Worm (Caenorhabditis elegans) whole organism, L3 larva: ENCODE measurements around the gene gtf-2F2.

Experiments
- R02D3.7 ChIP-seq: fragments of 150-350 bp; optimal IDR thresholded peaks from 2 replicates; lab custom pipeline; 2014; ENCODE audit warnings: missing biosample characterization, missing genetic modification characterization
- ZK546.5 ChIP-seq: sonication (generic microtip); optimal IDR thresholded peaks from 2 replicates; lab custom pipeline; 2017; ENCODE audit warnings: missing biosample characterization, missing genetic modification characterization
- aly-2 ChIP-seq: fragments of 150-350 bp; optimal IDR thresholded peaks from 2 replicates; lab custom pipeline; 2014; ENCODE audit warnings: missing biosample characterization, missing genetic modification characterization
- ama-1 ChIP-seq: fragments of 150-350 bp; optimal IDR thresholded peaks from 2 replicates; lab custom pipeline; 2018
- ceh-16 ChIP-seq: sonication (generic microtip); optimal IDR thresholded peaks from 2 replicates; lab custom pipeline; 2017; ENCODE audit warnings: missing biosample characterization, missing genetic modification characterization
- ceh-28 ChIP-seq: fragments of 150-350 bp; optimal IDR thresholded peaks from 2 replicates; lab custom pipeline; 2014; ENCODE audit warnings: missing biosample characterization, missing genetic modification reagents, missing genetic modification characterization
- ceh-82 ChIP-seq: fragments of 150-350 bp; optimal IDR thresholded peaks from 2 replicates; lab custom pipeline; 2014; ENCODE audit warnings: missing biosample characterization, missing genetic modification characterization
- ceh-9 ChIP-seq: sonication (generic microtip); optimal IDR thresholded peaks from 2 replicates; lab custom pipeline; 2018; ENCODE audit warnings: missing biosample characterization, missing genetic modification characterization
- daf-12 ChIP-seq: fragments of 150-350 bp; optimal IDR thresholded peaks from 2 replicates; lab custom pipeline; 2014; ENCODE audit warnings: missing biosample characterization, missing genetic modification reagents, missing genetic modification characterization
- egl-27 ChIP-seq: sonication (generic microtip); optimal IDR thresholded peaks from 4 replicates; lab custom pipeline; 2017; ENCODE audit warnings: missing biosample characterization, missing genetic modification reagents, missing genetic modification characterization
- egl-5 ChIP-seq: fragments of 150-350 bp; optimal IDR thresholded peaks from 2 replicates; lab custom pipeline; 2017; ENCODE audit warnings: missing biosample characterization, missing genetic modification reagents, missing genetic modification characterization, inconsistent platforms
- elt-1 ChIP-seq: fragments of 150-350 bp; optimal IDR thresholded peaks from 2 replicates; lab custom pipeline; 2014; ENCODE audit warnings: missing biosample characterization, missing genetic modification characterization
- elt-2 ChIP-seq: sonication (generic microtip); optimal IDR thresholded peaks from 2 replicates; lab custom pipeline; 2016; ENCODE audit warnings: missing genetic modification reagents, mild to moderate bottlenecking, missing genetic modification characterization, missing compliant biosample characterization
- elt-3 ChIP-seq, 3 experiments: fragments of 150-350 bp in 1 of 3; sonication (generic microtip) in 2 of 3; optimal IDR thresholded peaks; 2 replicates in 2 of 3; 4 replicates in 1 of 3; lab custom pipeline; 2014 to 2017; ENCODE audit warnings: missing biosample characterization in 3 of 3, missing genetic modification characterization in 3 of 3
- eor-1 ChIP-seq, 2 experiments: fragments of 150-350 bp; optimal IDR thresholded peaks; 2 replicates each; lab custom pipeline; 2014 to 2018; ENCODE audit warnings: missing biosample characterization in 2 of 2, missing genetic modification characterization in 2 of 2
- fkh-10 ChIP-seq: sonication (generic microtip); optimal IDR thresholded peaks from 2 replicates; lab custom pipeline; 2017; ENCODE audit warnings: missing biosample characterization, missing genetic modification reagents, missing genetic modification characterization
- fkh-2 ChIP-seq: fragments of 150-350 bp; optimal IDR thresholded peaks from 2 replicates; lab custom pipeline; 2014; ENCODE audit warnings: missing biosample characterization, missing genetic modification reagents, missing genetic modification characterization
- fos-1 ChIP-seq: fragments of 150-350 bp; optimal IDR thresholded peaks from 2 replicates; lab custom pipeline; 2014; ENCODE audit warnings: missing biosample characterization, missing genetic modification characterization
- hmg-11 ChIP-seq: sonication (generic microtip); optimal IDR thresholded peaks from 2 replicates; lab custom pipeline; 2016; ENCODE audit warnings: missing genetic modification characterization, missing compliant biosample characterization
- jun-1 ChIP-seq: fragments of 150-350 bp; optimal IDR thresholded peaks from 2 replicates; lab custom pipeline; 2014; ENCODE audit warnings: missing biosample characterization, missing genetic modification reagents, missing genetic modification characterization
- lin-15B ChIP-seq: fragments of 150-350 bp; optimal IDR thresholded peaks from 2 replicates; lab custom pipeline; 2014; ENCODE audit warnings: missing biosample characterization, missing genetic modification characterization
- lin-39 ChIP-seq: fragments of 150-350 bp; optimal IDR thresholded peaks from 2 replicates; lab custom pipeline; 2018; ENCODE audit warnings: missing biosample characterization, missing genetic modification reagents, missing genetic modification characterization
- lsy-12 ChIP-seq: sonication (generic microtip); optimal IDR thresholded peaks from 2 replicates; lab custom pipeline; 2016; ENCODE audit warnings: mild to moderate bottlenecking, missing genetic modification characterization, missing compliant biosample characterization
- mdl-1 ChIP-seq: fragments of 150-350 bp; optimal IDR thresholded peaks from 2 replicates; lab custom pipeline; 2014; ENCODE audit warnings: missing biosample characterization, missing genetic modification characterization
- mml-1 ChIP-seq: fragments of 150-350 bp; sonication (generic microtip); optimal IDR thresholded peaks from 3 replicates; lab custom pipeline; 2014; ENCODE audit warnings: missing biosample characterization, missing genetic modification characterization
- nfya-1 ChIP-seq: sonication (generic microtip); optimal IDR thresholded peaks from 2 replicates; lab custom pipeline; 2017; ENCODE audit warnings: missing genetic modification characterization, mild to moderate bottlenecking, missing compliant biosample characterization, antibody characterized with exemption, moderate library complexity; ENCODE audit not compliant: insufficient read depth
- nhr-11 ChIP-seq: fragments of 150-350 bp; optimal IDR thresholded peaks from 2 replicates; lab custom pipeline; 2014; ENCODE audit warnings: missing biosample characterization, missing genetic modification characterization
- nhr-12 ChIP-seq: fragments of 150-350 bp; optimal IDR thresholded peaks from 2 replicates; lab custom pipeline; 2014; ENCODE audit warnings: missing biosample characterization, missing genetic modification characterization
- nhr-23 ChIP-seq: fragments of 150-350 bp; optimal IDR thresholded peaks from 2 replicates; lab custom pipeline; 2014; ENCODE audit warnings: missing biosample characterization, missing genetic modification reagents, missing genetic modification characterization
- nhr-237 ChIP-seq: fragments of 150-350 bp; optimal IDR thresholded peaks from 2 replicates; lab custom pipeline; 2014; ENCODE audit warnings: missing biosample characterization, missing genetic modification characterization
- nhr-25 ChIP-seq: sonication (generic microtip); optimal IDR thresholded peaks from 2 replicates; lab custom pipeline; 2017; ENCODE audit warnings: missing biosample characterization, missing genetic modification characterization
- nhr-28 ChIP-seq: fragments of 150-350 bp; optimal IDR thresholded peaks from 2 replicates; lab custom pipeline; 2014; ENCODE audit warnings: missing biosample characterization, missing genetic modification characterization
- nhr-43 ChIP-seq: sonication (generic microtip); optimal IDR thresholded peaks from 2 replicates; lab custom pipeline; 2016; ENCODE audit warnings: mild to moderate bottlenecking, missing genetic modification characterization, missing compliant biosample characterization; ENCODE audit not compliant: poor library complexity, severe bottlenecking
- nhr-67 ChIP-seq: fragments of 150-350 bp; optimal IDR thresholded peaks from 2 replicates; lab custom pipeline; 2014; ENCODE audit warnings: missing biosample characterization, missing genetic modification characterization
- nhr-76 ChIP-seq: fragments of 150-350 bp; sonication (generic microtip); optimal IDR thresholded peaks from 5 replicates; lab custom pipeline; 2014; ENCODE audit warnings: missing biosample characterization, missing genetic modification characterization
- nhr-77 ChIP-seq: fragments of 150-350 bp; optimal IDR thresholded peaks from 2 replicates; lab custom pipeline; 2014; ENCODE audit warnings: missing biosample characterization, missing genetic modification characterization
- pha-4 ChIP-seq: fragments of 150-350 bp; optimal IDR thresholded peaks from 2 replicates; lab custom pipeline; 2014; ENCODE audit warnings: missing biosample characterization, missing genetic modification reagents, missing genetic modification characterization
- pqm-1 ChIP-seq: fragments of 150-350 bp; optimal IDR thresholded peaks from 2 replicates; lab custom pipeline; 2017; ENCODE audit warnings: missing biosample characterization, missing genetic modification characterization, inconsistent platforms
- sea-2 ChIP-seq: fragments of 150-350 bp; sonication (generic microtip); optimal IDR thresholded peaks from 4 replicates; lab custom pipeline; 2014; ENCODE audit warnings: missing biosample characterization, missing genetic modification reagents, missing genetic modification characterization
- skn-1 ChIP-seq: fragments of 150-350 bp; optimal IDR thresholded peaks from 2 replicates; lab custom pipeline; 2014; ENCODE audit warnings: missing biosample characterization, missing genetic modification characterization
- snpc-4 ChIP-seq: fragments of 150-350 bp; optimal IDR thresholded peaks from 2 replicates; lab custom pipeline; 2014; ENCODE audit warnings: missing biosample characterization, missing genetic modification characterization
- tbx-2 ChIP-seq: sonication (generic microtip); optimal IDR thresholded peaks from 2 replicates; lab custom pipeline; 2016; ENCODE audit warnings: mild to moderate bottlenecking, missing genetic modification characterization, missing compliant biosample characterization
- unc-39 ChIP-seq: sonication (generic microtip); optimal IDR thresholded peaks from 4 replicates; lab custom pipeline; 2017; ENCODE audit warnings: missing biosample characterization, missing genetic modification characterization
- unc-62 ChIP-seq: fragments of 150-350 bp; sonication (generic microtip); optimal IDR thresholded peaks from 4 replicates; lab custom pipeline; 2014; ENCODE audit warnings: missing biosample characterization, missing genetic modification reagents, missing genetic modification characterization
- zag-1 ChIP-seq: fragments of 150-350 bp; optimal IDR thresholded peaks from 2 replicates; lab custom pipeline; 2014; ENCODE audit warnings: missing biosample characterization, missing genetic modification characterization
- ztf-11 ChIP-seq: fragments of 150-350 bp; optimal IDR thresholded peaks from 2 replicates; lab custom pipeline; 2014; ENCODE audit warnings: missing biosample characterization, missing genetic modification characterization
- ztf-4 ChIP-seq: fragments of 150-350 bp; optimal IDR thresholded peaks from 2 replicates; lab custom pipeline; 2014; ENCODE audit warnings: missing biosample characterization, missing genetic modification characterization

Gene gtf-2F2

ce11 chrV:18978301-18978700 lies 15.4 kb upstream of the gtf-2F2 start:
- TF ChIP-seq pha-4 (peak; percentile 35), sea-2 (GFP tag; lab: Kevin White, UChicago) (no peak), ztf-11 (tag; lab: Kevin White, UChicago) (no peak), elt-2 (tag; lab: Kevin White, UChicago) (peak; percentile 75), pqm-1 (tag; lab: Kevin White, UChicago) (peak; percentile 24), elt-3 (tag; optimal IDR thresholded peaks at IDR 0.05; lab: Kevin White, UChicago) (no peak)

- no peak for TF ChIP-seq ztf-11 (tag; lab: Kevin White, UChicago)
- TF ChIP-seq tbx-2 (tag; lab: Kevin White, UChicago) = no peak
- TF ChIP-seq lsy-12 (tag; lab: Kevin White, UChicago) = peak; percentile 69
- no peak for TF ChIP-seq ama-1 (lab: Kevin White, UChicago)
- no peak for TF ChIP-seq ceh-9 (tag; lab: Kevin White, UChicago)
- no peak for TF ChIP-seq nhr-76 (tag; lab: Kevin White, UChicago)
- no peak for TF ChIP-seq fos-1 (tag; lab: Kevin White, UChicago)
- TF ChIP-seq nhr-77 = no peak
- TF ChIP-seq jun-1 (tag; lab: Kevin White, UChicago) = no peak
- TF ChIP-seq lin-15B = peak; percentile 58
- no peak for TF ChIP-seq mml-1 (tag; lab: Kevin White, UChicago)
- TF ChIP-seq fkh-10 = no peak
- TF ChIP-seq R02D3.7 (tag; lab: Kevin White, UChicago) = no peak
- TF ChIP-seq zag-1 (tag; lab: Kevin White, UChicago) = no peak
- peak in 1 of 2 experiments; percentile 43 for TF ChIP-seq eor-1 (tag; optimal IDR thresholded peaks at IDR 0.05; lab: Kevin White, UChicago)
- TF ChIP-seq nhr-43 (tag; lab: Kevin White, UChicago) = peak; percentile 74
- TF ChIP-seq unc-39 (tag; lab: Kevin White, UChicago) = no peak
- peak; percentile 63 for TF ChIP-seq nfya-1 (tag; lab: Kevin White, UChicago)
- no peak for TF ChIP-seq daf-12 (tag; lab: Kevin White, UChicago)
- no peak for TF ChIP-seq nhr-12
- peak; percentile 20 for TF ChIP-seq hmg-11
- TF ChIP-seq nhr-67 (tag; lab: Kevin White, UChicago) = no peak
- TF ChIP-seq pha-4 = peak; percentile 72
- TF ChIP-seq nhr-28 (tag; lab: Kevin White, UChicago) = no peak
- no peak for TF ChIP-seq elt-1
- TF ChIP-seq nhr-23 (tag; lab: Kevin White, UChicago) = peak; percentile 76
- TF ChIP-seq skn-1 = no peak
- TF ChIP-seq fkh-2 (tag; lab: Kevin White, UChicago) = no peak
- no peak for TF ChIP-seq nhr-25 (tag; lab: Kevin White, UChicago)
- peak; percentile 11 for TF ChIP-seq elt-2 (tag; lab: Kevin White, UChicago)
- TF ChIP-seq snpc-4 = peak; percentile 31
- TF ChIP-seq aly-2 (tag; lab: Kevin White, UChicago) = no peak
- TF ChIP-seq ceh-16 (tag; lab: Kevin White, UChicago) = no peak
- no peak for TF ChIP-seq pqm-1 (tag; lab: Kevin White, UChicago)
- no peak for TF ChIP-seq ceh-82 (tag; lab: Kevin White, UChicago)
- TF ChIP-seq nhr-237 (tag; lab: Kevin White, UChicago) = no peak
- no peak for TF ChIP-seq ZK546.5
- TF ChIP-seq egl-5 (tag; lab: Kevin White, UChicago) = no peak
- no peak for TF ChIP-seq mdl-1 (tag; lab: Kevin White, UChicago)
- no peak for TF ChIP-seq egl-27 (tag; lab: Kevin White, UChicago)
- TF ChIP-seq unc-62 (GFP tag; lab: Kevin White, UChicago) = no peak
- TF ChIP-seq elt-3 (tag; optimal IDR thresholded peaks at IDR 0.05; lab: Kevin White, UChicago) = no peak
- TF ChIP-seq sea-2 (GFP tag; lab: Kevin White, UChicago) = no peak
- peak; percentile 3 for TF ChIP-seq lin-39 (tag; lab: Kevin White, UChicago)
- no peak for TF ChIP-seq ceh-28
- TF ChIP-seq nhr-11 (tag; lab: Kevin White, UChicago) = no peak
- TF ChIP-seq ztf-4 (tag; lab: Kevin White, UChicago) = no peak
These were observed 12.7 kb upstream of the gtf-2F2 start, which contains the start of the genes mrps-35 and sws-1 for ce11 chrV:18980980-18981529. mrps-35 (plus strand) TSS chrV:18981306. sws-1 (minus strand) TSS chrV:18981479.
